Worm (Caenorhabditis elegans) whole organism, L2 larva: Measurements from ENCODE around the gene F47C12.7.

Experiments used
- C34F6.9 ChIP-seq: fragments of 150-350 bp; optimal IDR thresholded peaks from 2 replicates; lab custom pipeline; 2014; ENCODE audit warnings: missing biosample characterization, missing genetic modification characterization
- F13H6.1 ChIP-seq: sonication (generic microtip); optimal IDR thresholded peaks from 2 replicates; lab custom pipeline; 2016; ENCODE audit warnings: missing genetic modification characterization, missing compliant biosample characterization
- R02D3.7 ChIP-seq: fragments of 150-350 bp; optimal IDR thresholded peaks from 2 replicates; lab custom pipeline; 2014; ENCODE audit warnings: missing biosample characterization, missing genetic modification characterization
- Y55F3AM.14 ChIP-seq: fragments of 200-800 bp; sonication (Bioruptor generic); optimal IDR thresholded peaks from 2 replicates; lab custom pipeline; 2018; ENCODE audit warnings: mild to moderate bottlenecking, missing genetic modification characterization, missing compliant biosample characterization
- ZK546.5 ChIP-seq: sonication (generic microtip); optimal IDR thresholded peaks from 2 replicates; lab custom pipeline; 2017; ENCODE audit warnings: missing biosample characterization, missing genetic modification characterization
- alr-1 ChIP-seq: fragments of 150-350 bp; optimal IDR thresholded peaks from 2 replicates; lab custom pipeline; 2014; ENCODE audit warnings: missing biosample characterization, missing genetic modification characterization
- aly-2 ChIP-seq: fragments of 150-350 bp; optimal IDR thresholded peaks from 2 replicates; lab custom pipeline; 2014; ENCODE audit warnings: missing biosample characterization, missing genetic modification characterization
- ama-1 ChIP-seq: fragments of 150-350 bp; optimal IDR thresholded peaks from 2 replicates; lab custom pipeline; 2018; ENCODE audit warnings: inconsistent platforms
- blmp-1 ChIP-seq: sonication (generic microtip); optimal IDR thresholded peaks from 2 replicates; lab custom pipeline; 2017; ENCODE audit warnings: missing genetic modification characterization, mild to moderate bottlenecking, missing compliant biosample characterization, antibody characterized with exemption, moderate library complexity; ENCODE audit not compliant: insufficient read depth
- ceh-16 ChIP-seq: fragments of 150-350 bp; optimal IDR thresholded peaks from 2 replicates; lab custom pipeline; 2014; ENCODE audit warnings: missing biosample characterization, missing genetic modification characterization
- ceh-82 ChIP-seq: fragments of 150-350 bp; optimal IDR thresholded peaks from 2 replicates; lab custom pipeline; 2014; ENCODE audit warnings: missing biosample characterization, missing genetic modification characterization
- crh-2 ChIP-seq: sonication (generic microtip); optimal IDR thresholded peaks from 2 replicates; lab custom pipeline; 2017; ENCODE audit warnings: missing biosample characterization, missing genetic modification characterization
- dmd-4 ChIP-seq: sonication (generic microtip); optimal IDR thresholded peaks from 2 replicates; lab custom pipeline; 2017; ENCODE audit warnings: missing biosample characterization, missing genetic modification characterization
- egl-27 ChIP-seq: sonication (generic microtip); optimal IDR thresholded peaks from 3 replicates; lab custom pipeline; 2017; ENCODE audit warnings: missing biosample characterization, missing genetic modification reagents, missing genetic modification characterization
- elt-1 ChIP-seq: fragments of 150-350 bp; optimal IDR thresholded peaks from 2 replicates; lab custom pipeline; 2014; ENCODE audit warnings: missing biosample characterization, missing genetic modification characterization
- elt-3 ChIP-seq: sonication (generic microtip); optimal IDR thresholded peaks from 2 replicates; lab custom pipeline; 2017; ENCODE audit warnings: missing biosample characterization, missing genetic modification characterization
- fos-1 ChIP-seq: fragments of 150-350 bp; optimal IDR thresholded peaks from 2 replicates; lab custom pipeline; 2014; ENCODE audit warnings: missing biosample characterization, missing genetic modification characterization
- gmeb-1 ChIP-seq: fragments of 150-350 bp; optimal IDR thresholded peaks from 2 replicates; lab custom pipeline; 2014; ENCODE audit warnings: missing biosample characterization, missing genetic modification characterization
- lin-11 ChIP-seq: fragments of 150-350 bp; sonication (generic microtip); optimal IDR thresholded peaks from 2 replicates; lab custom pipeline; 2014; ENCODE audit warnings: missing biosample characterization, missing genetic modification characterization, inconsistent platforms, mixed read lengths
- lin-13 ChIP-seq: fragments of 150-350 bp; optimal IDR thresholded peaks from 2 replicates; lab custom pipeline; 2014; ENCODE audit warnings: missing biosample characterization, missing genetic modification reagents, missing genetic modification characterization
- lin-39 ChIP-seq: fragments of 150-350 bp; optimal IDR thresholded peaks from 2 replicates; lab custom pipeline; 2014; ENCODE audit warnings: missing biosample characterization, missing genetic modification reagents, missing genetic modification characterization
- lsy-2 ChIP-seq, 2 experiments: fragments of 150-350 bp in 1 of 2; sonication (generic microtip) in 1 of 2; optimal IDR thresholded peaks; 2 replicates each; lab custom pipeline; 2014 to 2017; ENCODE audit warnings: missing biosample characterization in 2 of 2, missing genetic modification characterization in 2 of 2
- mab-5 ChIP-seq: fragments of 150-350 bp; optimal IDR thresholded peaks from 2 replicates; lab custom pipeline; 2014; ENCODE audit warnings: missing biosample characterization, missing genetic modification characterization
- mbf-1 ChIP-seq: sonication (generic microtip); optimal IDR thresholded peaks from 2 replicates; lab custom pipeline; 2017; ENCODE audit warnings: missing biosample characterization, missing genetic modification characterization
- mdl-1 ChIP-seq, 2 experiments: fragments of 150-350 bp in 1 of 2; sonication (generic microtip) in 1 of 2; optimal IDR thresholded peaks; 2 replicates each; lab custom pipeline; 2017; ENCODE audit warnings: missing biosample characterization in 2 of 2, missing genetic modification characterization in 2 of 2
- nhr-10 ChIP-seq: sonication (generic microtip); optimal IDR thresholded peaks from 2 replicates; lab custom pipeline; 2017; ENCODE audit warnings: missing biosample characterization, missing genetic modification characterization
- nhr-11 ChIP-seq: fragments of 150-350 bp; optimal IDR thresholded peaks from 2 replicates; lab custom pipeline; 2014; ENCODE audit warnings: missing biosample characterization, missing genetic modification characterization
- nhr-12 ChIP-seq: fragments of 150-350 bp; optimal IDR thresholded peaks from 2 replicates; lab custom pipeline; 2014; ENCODE audit warnings: missing biosample characterization, missing genetic modification characterization
- nhr-129 ChIP-seq: fragments of 150-350 bp; optimal IDR thresholded peaks from 2 replicates; lab custom pipeline; 2014; ENCODE audit warnings: missing biosample characterization, missing genetic modification characterization
- nhr-21 ChIP-seq: fragments of 150-350 bp; optimal IDR thresholded peaks from 2 replicates; lab custom pipeline; 2014; ENCODE audit warnings: missing biosample characterization, missing genetic modification characterization
- nhr-23 ChIP-seq: fragments of 150-350 bp; optimal IDR thresholded peaks from 2 replicates; lab custom pipeline; 2014; ENCODE audit warnings: missing biosample characterization, missing genetic modification reagents, missing genetic modification characterization
- nhr-237 ChIP-seq: fragments of 150-350 bp; optimal IDR thresholded peaks from 2 replicates; lab custom pipeline; 2014; ENCODE audit warnings: missing biosample characterization, missing genetic modification characterization
- nhr-25 ChIP-seq: fragments of 150-350 bp; sonication (generic microtip); optimal IDR thresholded peaks from 3 replicates; lab custom pipeline; 2014; ENCODE audit warnings: missing biosample characterization, missing genetic modification characterization
- nhr-6 ChIP-seq: fragments of 150-350 bp; optimal IDR thresholded peaks from 2 replicates; lab custom pipeline; 2014; ENCODE audit warnings: missing biosample characterization, missing genetic modification characterization
- nhr-77 ChIP-seq: fragments of 150-350 bp; optimal IDR thresholded peaks from 2 replicates; lab custom pipeline; 2014; ENCODE audit warnings: missing biosample characterization, missing genetic modification characterization
- peb-1 ChIP-seq: fragments of 150-350 bp; optimal IDR thresholded peaks from 2 replicates; lab custom pipeline; 2014; ENCODE audit warnings: missing biosample characterization, missing genetic modification characterization
- sem-4 ChIP-seq: fragments of 150-350 bp; optimal IDR thresholded peaks from 2 replicates; lab custom pipeline; 2014; ENCODE audit warnings: missing biosample characterization, missing genetic modification reagents, missing genetic modification characterization
- skn-1 ChIP-seq: sonication (generic microtip); optimal IDR thresholded peaks from 2 replicates; lab custom pipeline; 2017; ENCODE audit warnings: missing biosample characterization, missing genetic modification characterization
- sma-3 ChIP-seq: sonication (generic microtip); optimal IDR thresholded peaks from 2 replicates; lab custom pipeline; 2016; ENCODE audit warnings: missing genetic modification reagents, missing genetic modification characterization, missing compliant biosample characterization
- sma-9 ChIP-seq, 2 experiments: fragments of 150-350 bp in 1 of 2; sonication (generic microtip) in 1 of 2; optimal IDR thresholded peaks; 2 replicates each; lab custom pipeline; 2014 to 2016; ENCODE audit warnings: missing genetic modification characterization in 2 of 2, mild to moderate bottlenecking in 1 of 2, missing biosample characterization in 1 of 2, missing compliant biosample characterization in 1 of 2, missing genetic modification reagents in 1 of 2, moderate library complexity in 1 of 2
- snpc-4 ChIP-seq: fragments of 150-350 bp; optimal IDR thresholded peaks from 2 replicates; lab custom pipeline; 2014; ENCODE audit warnings: missing biosample characterization, missing genetic modification characterization
- unc-39 ChIP-seq: fragments of 150-350 bp; optimal IDR thresholded peaks from 2 replicates; lab custom pipeline; 2014; ENCODE audit warnings: missing biosample characterization, missing genetic modification characterization
- unc-55 ChIP-seq: fragments of 150-350 bp; sonication (generic microtip); optimal IDR thresholded peaks from 3 replicates; lab custom pipeline; 2014; ENCODE audit warnings: missing biosample characterization, missing genetic modification reagents, missing genetic modification characterization
- unc-62 ChIP-seq: fragments of 150-350 bp; optimal IDR thresholded peaks from 2 replicates; lab custom pipeline; 2014; ENCODE audit warnings: missing biosample characterization, missing genetic modification reagents, missing genetic modification characterization
- zag-1 ChIP-seq: fragments of 150-350 bp; optimal IDR thresholded peaks from 2 replicates; lab custom pipeline; 2014; ENCODE audit warnings: missing biosample characterization, missing genetic modification characterization
- ztf-1 ChIP-seq: fragments of 200-800 bp; sonication (Bioruptor generic); conservative IDR thresholded peaks from 2 replicates; pipeline ENCODE4 v1.3.6; 2022; ENCODE audit warnings: missing genetic modification characterization, missing compliant biosample characterization
- ztf-11 ChIP-seq: sonication (generic microtip); optimal IDR thresholded peaks from 2 replicates; lab custom pipeline; 2017; ENCODE audit warnings: missing biosample characterization, missing genetic modification characterization
- ztf-4 ChIP-seq: fragments of 150-350 bp; optimal IDR thresholded peaks from 2 replicates; lab custom pipeline; 2014; ENCODE audit warnings: missing biosample characterization, missing genetic modification characterization

F47C12.7 gene

DNA sequence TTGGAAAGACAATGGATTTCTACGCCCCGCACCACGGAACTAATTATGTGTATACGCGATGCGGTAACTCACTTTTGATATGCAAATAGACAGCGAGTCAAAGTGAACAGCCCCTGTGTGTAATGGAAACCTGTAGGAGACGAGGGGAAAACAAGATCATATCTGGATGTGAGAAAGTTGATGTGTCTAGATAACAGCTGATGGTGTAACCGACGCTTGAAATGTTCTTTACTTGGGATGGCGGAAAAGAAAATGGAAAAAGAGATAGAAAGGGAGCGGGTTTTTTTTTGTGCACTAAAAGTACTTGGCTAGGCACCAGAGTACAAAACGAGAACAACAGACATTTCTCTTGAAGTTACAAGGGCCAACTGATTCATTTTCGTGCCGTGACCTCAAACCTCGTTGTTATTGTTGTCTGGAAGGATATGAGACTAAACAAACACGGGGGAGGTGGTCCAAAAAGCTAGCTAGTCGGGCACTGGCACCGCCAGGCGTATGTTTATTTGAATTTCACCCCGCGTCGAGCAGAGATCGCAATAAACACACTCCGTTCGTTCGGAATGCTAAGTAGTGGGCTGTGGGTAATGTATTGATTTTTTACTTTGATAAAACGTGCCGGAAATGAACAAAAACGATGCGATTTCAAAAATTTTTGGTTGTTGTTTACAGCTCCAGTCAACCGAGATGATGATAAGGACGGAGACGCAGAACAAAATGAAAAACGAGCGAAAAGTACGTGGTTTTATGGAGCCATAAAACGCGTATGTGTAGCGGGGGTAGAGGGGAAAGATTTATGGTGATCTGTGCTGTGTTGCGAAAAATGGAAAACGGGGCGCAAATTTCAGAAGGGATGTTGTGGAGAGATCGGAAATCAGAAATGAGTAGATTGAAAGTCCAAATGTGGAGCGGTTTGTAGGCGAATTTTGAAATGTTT lies 26.8 kb upstream of the F47C12.7 start:
- TF ChIP-seq unc-55 (GFP tag; lab: Kevin White, UChicago) (peak; percentile 4), sma-9 (GFP tag; optimal IDR thresholded peaks at IDR 0.05; lab: Kevin White, UChicago) (peak; percentile 56), sma-9 (tag; optimal IDR thresholded peaks at IDR 0.05; lab: Kevin White, UChicago) (no peak), lin-39 (tag; lab: Kevin White, UChicago) (no peak), blmp-1 (peak; percentile 64), nhr-6 (tag; lab: Kevin White, UChicago) (no peak), fos-1 (tag; lab: Kevin White, UChicago) (peak; percentile 55), sem-4 (tag; lab: Kevin White, UChicago) (peak; percentile 52), crh-2 (tag; lab: Kevin White, UChicago) (peak; percentile 70), mab-5 (peak; percentile 83)

- TF ChIP-seq nhr-6 (tag; lab: Kevin White, UChicago) = peak; percentile 52
- TF ChIP-seq aly-2 = no peak
- no peak for TF ChIP-seq mbf-1 (tag; lab: Kevin White, UChicago)
- no peak for TF ChIP-seq nhr-10 (tag; lab: Kevin White, UChicago)
- peak; percentile 85 for TF ChIP-seq unc-55 (GFP tag; lab: Kevin White, UChicago)
- peak; percentile 81 for TF ChIP-seq blmp-1
- TF ChIP-seq nhr-21 (tag; lab: Kevin White, UChicago) = no peak
- TF ChIP-seq sma-3 = peak; percentile 25
- no peak for TF ChIP-seq ZK546.5 (tag; lab: Kevin White, UChicago)
- peak; percentile 25 for TF ChIP-seq nhr-25 (tag; lab: Kevin White, UChicago)
- no peak for TF ChIP-seq dmd-4 (tag; lab: Kevin White, UChicago)
- TF ChIP-seq crh-2 (tag; lab: Kevin White, UChicago) = peak; percentile 61
- TF ChIP-seq nhr-12 (tag; lab: Kevin White, UChicago) = no peak
- peak; percentile 69 for TF ChIP-seq mab-5
- peak; percentile 68 for TF ChIP-seq fos-1 (tag; lab: Kevin White, UChicago)
- no peak for TF ChIP-seq lin-39 (tag; lab: Kevin White, UChicago)
- TF ChIP-seq R02D3.7 (tag; lab: Kevin White, UChicago) = no peak
- TF ChIP-seq unc-39 (tag; lab: Kevin White, UChicago) = no peak
- peak; percentile 21 for TF ChIP-seq lin-13
- peak; percentile 80 for TF ChIP-seq C34F6.9 (tag; lab: Kevin White, UChicago)
- no peak for TF ChIP-seq peb-1
- no peak for TF ChIP-seq ceh-16 (tag; lab: Kevin White, UChicago)
- TF ChIP-seq skn-1 (tag; lab: Kevin White, UChicago) = no peak
- TF ChIP-seq elt-3 (tag; lab: Kevin White, UChicago) = no peak
- no peak for TF ChIP-seq nhr-23 (tag; lab: Kevin White, UChicago)
- TF ChIP-seq egl-27 (tag; lab: Kevin White, UChicago) = peak; percentile 62
- TF ChIP-seq sma-9 (GFP tag; optimal IDR thresholded peaks at IDR 0.05; lab: Kevin White, UChicago) = peak; percentile 87
- TF ChIP-seq sma-9 (tag; optimal IDR thresholded peaks at IDR 0.05; lab: Kevin White, UChicago) = no peak
- TF ChIP-seq ceh-82 = no peak
- peak; percentile 73 for TF ChIP-seq zag-1 (tag; lab: Kevin White, UChicago)
- TF ChIP-seq gmeb-1 (tag; lab: Kevin White, UChicago) = peak; percentile 25
- no peak for TF ChIP-seq elt-1 (tag; lab: Kevin White, UChicago)
- TF ChIP-seq lin-11 (tag; lab: Kevin White, UChicago) = peak; percentile 40
- no peak for TF ChIP-seq ztf-1 (GFP tag; lab: Robert Waterston, UW)
- peak in 1 of 2 experiments; percentile 80 for TF ChIP-seq lsy-2 (tag; optimal IDR thresholded peaks at IDR 0.05; lab: Kevin White, UChicago)
- peak; percentile 92 for TF ChIP-seq nhr-129
- no peak for TF ChIP-seq nhr-237
- TF ChIP-seq nhr-77 = no peak
- TF ChIP-seq F13H6.1 (tag; lab: Kevin White, UChicago) = peak; percentile 90
- no peak for TF ChIP-seq ama-1
- TF ChIP-seq sem-4 (tag; lab: Kevin White, UChicago) = peak; percentile 63
- peak; percentile 41 for TF ChIP-seq Y55F3AM.14 (GFP tag; lab: Kevin White, UChicago)
- TF ChIP-seq unc-62 (GFP tag; lab: Kevin White, UChicago) = no peak
- TF ChIP-seq alr-1 (tag; lab: Kevin White, UChicago) = no peak
- TF ChIP-seq snpc-4 (tag; lab: Kevin White, UChicago) = peak; percentile 21
- TF ChIP-seq ztf-4 = no peak
- no peak for TF ChIP-seq nhr-11 (tag; lab: Kevin White, UChicago)
- TF ChIP-seq ztf-11 (tag; lab: Kevin White, UChicago) = no peak
- peak; percentile 49 to 86 for TF ChIP-seq mdl-1 (tag; optimal IDR thresholded peaks at IDR 0.05; lab: Kevin White, UChicago)
These were observed 24.6 kb upstream of the F47C12.7 start for ce11 chrIV:4019836-4020235.
